Worm (Caenorhabditis elegans) whole organism, L4 larva: ENCODE measurements around the gene lit-1.

Experiments used
- aly-2 ChIP-seq: sonication (generic microtip); optimal IDR thresholded peaks from 2 replicates; lab custom pipeline; 2018; ENCODE audit warnings: missing biosample characterization, missing genetic modification characterization
- ztf-11 ChIP-seq: fragments of 150-350 bp; optimal IDR thresholded peaks from 2 replicates; lab custom pipeline; 2014; ENCODE audit warnings: missing biosample characterization, missing genetic modification characterization

DNA sequence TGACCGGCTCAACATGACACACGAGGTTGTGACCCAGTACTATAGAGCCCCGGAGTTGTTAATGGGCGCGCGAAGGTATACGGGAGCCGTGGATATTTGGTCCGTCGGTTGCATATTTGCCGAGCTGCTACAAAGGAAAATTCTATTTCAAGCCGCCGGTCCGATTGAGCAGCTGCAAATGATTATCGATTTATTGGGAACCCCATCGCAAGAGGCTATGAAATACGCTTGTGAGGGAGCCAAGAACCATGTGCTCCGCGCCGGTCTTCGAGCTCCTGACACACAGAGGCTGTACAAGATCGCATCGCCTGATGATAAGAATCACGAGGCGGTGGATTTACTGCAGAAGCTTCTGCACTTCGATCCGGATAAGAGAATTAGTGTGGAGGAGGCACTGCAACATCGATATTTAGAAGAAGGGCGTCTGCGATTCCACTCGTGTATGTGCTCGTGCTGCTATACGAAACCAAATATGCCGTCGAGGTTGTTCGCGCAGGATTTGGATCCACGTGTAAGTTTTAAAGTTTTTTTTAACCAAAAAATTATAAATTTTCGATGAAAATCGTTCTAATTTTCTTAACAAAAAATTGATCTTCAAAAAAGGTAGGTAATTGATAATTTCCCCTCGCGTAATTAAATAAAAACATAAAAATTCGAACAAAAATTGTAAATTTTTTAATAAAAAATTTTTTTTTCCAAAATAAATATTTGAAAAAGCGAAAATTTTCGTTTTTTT is 20.8 kb downstream of the lit-1 start:
- no peak for TF ChIP-seq ztf-11 (tag; lab: Kevin White, UChicago)
- no peak for TF ChIP-seq aly-2
